Fruit fly (Drosophila melanogaster): ENCODE measurements around the gene CG9396.

Gene CG9396

DNA sequence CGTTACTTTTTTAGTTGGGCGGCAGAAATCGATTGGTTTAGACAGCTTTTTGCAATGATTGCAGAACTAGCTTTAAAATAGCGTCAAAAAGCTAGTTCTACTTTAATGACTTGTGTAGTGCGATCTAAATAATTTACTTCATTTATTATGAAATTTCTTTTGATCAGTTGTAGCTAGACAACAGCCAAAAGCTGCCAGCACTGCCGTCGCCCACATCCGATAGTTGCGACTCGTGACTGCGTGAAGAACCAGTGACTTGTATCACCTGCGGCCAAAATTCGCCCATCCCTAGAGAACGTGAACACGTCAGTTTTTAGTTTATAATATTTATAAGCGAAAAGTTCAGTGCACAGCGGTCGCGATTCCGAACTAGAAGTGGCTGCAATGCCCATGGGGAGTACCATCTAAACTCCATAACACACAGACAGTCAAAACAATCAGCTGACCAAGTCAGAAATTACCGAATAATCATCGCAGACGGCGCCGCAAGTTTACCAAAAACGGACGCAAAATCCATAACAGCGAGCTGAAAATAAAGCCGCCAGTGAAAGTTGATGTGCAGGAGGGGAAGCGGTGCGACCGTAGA, 15.3 kb upstream of the CG9396 start, which contains the start of gene P58IPK (continued):
- TF ChIP-seq Opbp (GFP tag; IDR thresholded peaks at IDR 0.05; ENCODE audit: partially characterized antibody) (peak; percentile 96), Hr78 (GFP tag; optimal IDR thresholded peaks at IDR 0.05) (no peak), CG6813 (GFP tag; optimal IDR thresholded peaks at IDR 0.05) (no peak), CG12071 (GFP tag; optimal IDR thresholded peaks at IDR 0.05) (no peak), Ets65A (GFP tag) (peak; percentile 98), Dp (GFP tag; optimal IDR thresholded peaks at IDR 0.05) (peak; percentile 77), bcd (GFP tag; optimal IDR thresholded peaks at IDR 0.05) (peak; percentile 58), cato (GFP tag; optimal IDR thresholded peaks at IDR 0.05; ENCODE audit: borderline replicate concordance) (no peak), sqz (GFP tag; optimal IDR thresholded peaks at IDR 0.05) (no peak), nau (GFP tag; optimal IDR thresholded peaks at IDR 0.05) (no peak), Mad (GFP tag; optimal IDR thresholded peaks at IDR 0.05) (peak; percentile 83), CG8924 (tag; optimal IDR thresholded peaks at IDR 0.05) (peak; percentile 60), CG2712 (tag; optimal IDR thresholded peaks at IDR 0.05) (peak; percentile 66), HLH3B (GFP tag; IDR thresholded peaks at IDR 0.05) (peak; percentile 29; the same call in 1 of the 2 replicates), seq (GFP tag; IDR thresholded peaks at IDR 0.05) (no peak), Lim3 (GFP tag; IDR thresholded peaks at IDR 0.05) (no peak), CG11560 (tag; IDR thresholded peaks at IDR 0.05) (peak; percentile 8; the same call in 1 of the 3 replicates), pita (GFP tag; optimal IDR thresholded peaks at IDR 0.05) (no peak), ftz-f1 (GFP tag; optimal IDR thresholded peaks at IDR 0.05) (peak; percentile 59), CG8089 (GFP tag; optimal IDR thresholded peaks at IDR 0.05) (no peak), Gug (GFP tag; IDR thresholded peaks at IDR 0.05) (peak; percentile 89), Rx (GFP tag; IDR thresholded peaks at IDR 0.05) (peak; percentile 64; the same call in 1 of the 2 replicates), Aef1 (GFP tag; IDR thresholded peaks at IDR 0.05) (peak; percentile 32; the same call in 2 of the 3 replicates), CG12744 (GFP tag; optimal IDR thresholded peaks at IDR 0.05) (peak; percentile 72), Bgb (GFP tag; IDR thresholded peaks at IDR 0.05; ENCODE audit: partially characterized antibody) (peak; percentile 98), CG10274 (GFP tag; optimal IDR thresholded peaks at IDR 0.05) (no peak), dm (GFP tag; optimal IDR thresholded peaks at IDR 0.05) (peak; percentile 68), Hr51 (GFP tag; optimal IDR thresholded peaks at IDR 0.05) (peak in 1 of 2 experiments; percentile 78), CoRest (tag; optimal IDR thresholded peaks at IDR 0.05) (peak; percentile 74), lov (optimal IDR thresholded peaks at IDR 0.05) (no peak), lov (GFP tag; IDR thresholded peaks at IDR 0.05) (0 out of 3 replicates have a peak, but pooled peaks have one; percentile 37), CG31365 (tag; optimal IDR thresholded peaks at IDR 0.05) (no peak), slou (GFP tag; optimal IDR thresholded peaks at IDR 0.05) (no peak), pan (optimal IDR thresholded peaks at IDR 0.05) (no peak), pan (GFP tag; optimal IDR thresholded peaks at IDR 0.05 in 1 of 2, IDR thresholded peaks at IDR 0.05 in 1 of 2) (peak in 1 of 2 experiments; percentile 44), CG34224 (GFP tag; IDR thresholded peaks at IDR 0.05; ENCODE audit: partially characterized antibody) (peak; percentile 92), B-H2 (GFP tag; optimal IDR thresholded peaks at IDR 0.05) (peak; percentile 48), gcm (GFP tag; optimal IDR thresholded peaks at IDR 0.05) (no peak), CG2875 (GFP tag; optimal IDR thresholded peaks at IDR 0.05) (no peak), CG15269 (tag; optimal IDR thresholded peaks at IDR 0.05) (peak; percentile 48), CG13296 (GFP tag; optimal IDR thresholded peaks at IDR 0.05) (peak; percentile 28), hkb (optimal IDR thresholded peaks at IDR 0.05) (no peak), hkb (GFP tag; IDR thresholded peaks at IDR 0.05) (peak; percentile 49; the same call in 1 of the 2 replicates), CG17568 (GFP tag; optimal IDR thresholded peaks at IDR 0.05) (no peak), CG15696 (tag; optimal IDR thresholded peaks at IDR 0.05) (peak; percentile 32), Ets97D (GFP tag; optimal IDR thresholded peaks at IDR 0.05) (peak; percentile 90), row (GFP tag; IDR thresholded peaks at IDR 0.05) (peak; percentile 93), CG33557 (GFP tag; optimal IDR thresholded peaks at IDR 0.05) (peak; percentile 20), Poxn (GFP tag; IDR thresholded peaks at IDR 0.05) (no peak), CG3838 (GFP tag; optimal IDR thresholded peaks at IDR 0.05) (peak; percentile 52)

All from whole organism, embryonic.